Worm (Caenorhabditis elegans): ENCODE measurements around the gene Y32G9A.5.

Y32G9A.5 gene

DNA sequence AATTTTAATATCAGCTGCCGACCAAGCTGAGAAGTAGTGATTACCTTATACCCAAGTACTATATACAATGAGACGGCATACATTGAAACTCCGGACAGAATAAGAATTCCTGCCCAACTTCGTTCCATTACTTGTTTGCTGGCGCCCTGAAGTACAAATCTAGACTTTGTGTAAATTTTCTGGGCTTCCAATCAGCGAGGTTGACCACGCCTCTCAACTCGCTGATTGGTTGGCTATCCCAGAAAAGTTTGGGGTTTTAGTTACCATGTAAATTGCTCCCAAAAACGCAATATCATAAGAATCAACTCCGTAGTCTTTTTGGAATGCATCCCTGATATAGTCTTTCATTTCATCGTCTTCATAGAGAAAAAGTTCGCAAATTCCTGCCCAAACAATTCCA, 47.8 kb downstream of the Y32G9A.5 start:
- no peak for TF ChIP-seq nhr-41 (GFP tag; IDR thresholded peaks at IDR 0.05)
- TF ChIP-seq egl-27 (tag; optimal IDR thresholded peaks at IDR 0.05): no peak
- no peak for TF ChIP-seq zfp-3 (GFP tag; conservative IDR thresholded peaks at IDR 0.05)
- TF ChIP-seq F10B5.3 (tag; optimal IDR thresholded peaks at IDR 0.05): no peak
- TF ChIP-seq vab-7 (GFP tag; IDR thresholded peaks at IDR 0.05): no peak
- TF ChIP-seq daf-12 (tag; optimal IDR thresholded peaks at IDR 0.05): no peak
- TF ChIP-seq unc-62 (GFP tag; optimal IDR thresholded peaks at IDR 0.05 in 1 of 2): no peak
- no peak for TF ChIP-seq unc-62 (tag; optimal IDR thresholded peaks at IDR 0.05)
- no peak for TF ChIP-seq duxl-1 (tag; optimal IDR thresholded peaks at IDR 0.05; ENCODE audit: poor library complexity)
- TF ChIP-seq egl-43 (GFP tag; IDR thresholded peaks at IDR 0.05): no peak
- no peak for TF ChIP-seq nhr-28 (tag; optimal IDR thresholded peaks at IDR 0.05)
- no peak for TF ChIP-seq sdz-12 (GFP tag; optimal IDR thresholded peaks at IDR 0.05)
- no peak for TF ChIP-seq unc-130 (GFP tag; optimal IDR thresholded peaks at IDR 0.05)

DNA sequence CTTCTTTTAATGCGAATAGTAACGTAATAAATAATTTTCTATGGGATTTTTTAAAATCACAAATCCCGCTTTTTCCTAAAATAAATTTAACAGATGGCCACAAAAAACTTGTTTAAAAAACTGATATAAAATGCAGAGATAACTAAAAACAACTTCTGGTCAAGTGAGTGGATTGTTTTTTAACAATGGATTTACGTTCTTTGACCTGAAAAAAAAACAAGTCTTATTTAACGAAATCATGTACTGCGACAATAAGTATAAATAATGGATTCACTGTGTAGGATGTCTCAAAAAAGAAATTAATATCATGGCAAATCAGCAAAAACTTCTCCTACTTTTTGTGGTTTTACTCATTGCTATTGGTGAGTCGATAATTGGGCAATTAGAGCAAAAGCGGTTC, 49.7 kb downstream of the Y32G9A.5 start, which contains the start of gene fipr-25:
Gene fipr-25, plus strand, starts transcription at position 301 of the 400 bp plus-strand sequence.
- TF ChIP-seq unc-130 (GFP tag; optimal IDR thresholded peaks at IDR 0.05): no peak
- TF ChIP-seq nhr-76 (tag; optimal IDR thresholded peaks at IDR 0.05): no peak
- TF ChIP-seq aly-2 (tag; optimal IDR thresholded peaks at IDR 0.05): no peak
- TF ChIP-seq ztf-11 (tag; optimal IDR thresholded peaks at IDR 0.05): no peak
